Worm (Caenorhabditis elegans): ENCODE measurements around the gene F38B7.3.

The F38B7.3 gene

DNA sequence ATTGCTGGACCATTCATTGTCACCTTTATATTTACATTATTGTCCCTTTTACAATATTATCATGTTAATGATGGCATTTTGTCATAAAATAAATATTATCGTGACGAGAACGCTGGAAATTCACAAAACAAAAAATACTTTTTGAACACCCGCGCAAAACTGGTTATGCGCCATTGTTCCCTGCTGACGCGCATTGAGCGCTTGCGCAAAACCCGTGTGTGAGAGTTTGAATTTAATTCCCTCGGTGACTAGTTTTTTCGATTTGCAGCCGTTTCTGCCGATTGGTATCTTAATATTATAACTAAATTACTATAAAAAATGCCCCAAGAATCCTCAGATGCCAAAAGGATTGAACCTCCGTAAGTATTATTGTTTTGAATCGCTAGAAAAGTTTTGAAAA, 27.5 kb upstream of the F38B7.3 start, which contains the start of gene pafo-1 (continued):
- TF ChIP-seq lin-29 (GFP tag; IDR thresholded peaks at IDR 0.05), result no peak
- TF ChIP-seq nhr-77 (tag; optimal IDR thresholded peaks at IDR 0.05), result peak; percentile 54
- peak; percentile 32 to 75 for TF ChIP-seq daf-16 (GFP tag; optimal IDR thresholded peaks at IDR 0.05)
- TF ChIP-seq daf-16 (tag; optimal IDR thresholded peaks at IDR 0.05), result no peak
- TF ChIP-seq unc-62 (GFP tag; optimal IDR thresholded peaks at IDR 0.05 in 1 of 2), result peak in 1 of 2 experiments; percentile 72
- no peak for TF ChIP-seq unc-62 (tag; optimal IDR thresholded peaks at IDR 0.05)
- peak; percentile 57 for TF ChIP-seq fkh-10 (GFP tag; optimal IDR thresholded peaks at IDR 0.05)
- TF ChIP-seq daf-12 (tag; optimal IDR thresholded peaks at IDR 0.05), result no peak
- TF ChIP-seq daf-8 (GFP tag; IDR thresholded peaks at IDR 0.05), result no peak
- TF ChIP-seq F10B5.3 (tag; optimal IDR thresholded peaks at IDR 0.05), result peak; percentile 73
- 0 out of 2 replicates have a peak, but pooled peaks have one; percentile 9 for TF ChIP-seq lim-7 (GFP tag; IDR thresholded peaks at IDR 0.05)
- no peak for TF ChIP-seq lin-39 (tag; optimal IDR thresholded peaks at IDR 0.05)
- TF ChIP-seq nhr-41 (GFP tag; IDR thresholded peaks at IDR 0.05), result no peak
- peak; percentile 76 for TF ChIP-seq T20F7.1 (GFP tag; optimal IDR thresholded peaks at IDR 0.05)
- peak; percentile 86 for TF ChIP-seq duxl-1 (tag; optimal IDR thresholded peaks at IDR 0.05; ENCODE audit: poor library complexity)
- peak; percentile 73 for TF ChIP-seq F37D6.2 (tag; optimal IDR thresholded peaks at IDR 0.05)
- peak in 1 of 2 experiments; percentile 52 for TF ChIP-seq mdl-1 (tag; optimal IDR thresholded peaks at IDR 0.05)
- peak; percentile 90 for TF ChIP-seq T26A8.4 (GFP tag; IDR thresholded peaks at IDR 0.05)
- no peak for TF ChIP-seq ces-1 (GFP tag; optimal IDR thresholded peaks at IDR 0.05)
- peak; percentile 84 for TF ChIP-seq dmd-6 (GFP tag; IDR thresholded peaks at IDR 0.05)
- TF ChIP-seq ceh-28 (tag; optimal IDR thresholded peaks at IDR 0.05), result no peak
- TF ChIP-seq arid-1 (GFP tag; conservative IDR thresholded peaks at IDR 0.05), result 0 out of 2 replicates have a peak, but pooled peaks have one; percentile 18
- 0 out of 2 replicates have a peak, but pooled peaks have one; percentile 45 for TF ChIP-seq zfp-3 (GFP tag; conservative IDR thresholded peaks at IDR 0.05)
- no peak for TF ChIP-seq ceh-62 (tag; optimal IDR thresholded peaks at IDR 0.05)
- TF ChIP-seq hif-1 (tag; optimal IDR thresholded peaks at IDR 0.05), result peak in 1 of 2 experiments; percentile 45
- TF ChIP-seq nhr-11 (tag; optimal IDR thresholded peaks at IDR 0.05), result peak; percentile 57
- no peak for TF ChIP-seq ceh-44 (GFP tag; IDR thresholded peaks at IDR 0.05)
- peak; percentile 81 for TF ChIP-seq dve-1 (tag; optimal IDR thresholded peaks at IDR 0.05; ENCODE audit: insufficient read depth)
- no peak for TF ChIP-seq gei-8 (GFP tag; optimal IDR thresholded peaks at IDR 0.05)
- peak; percentile 82 for TF ChIP-seq mdt-29 (GFP tag; IDR thresholded peaks at IDR 0.05)
- TF ChIP-seq spr-1 (tag; optimal IDR thresholded peaks at IDR 0.05), result peak; percentile 67
- peak; percentile 46; the same call in 1 of the 2 replicates for TF ChIP-seq madf-9 (GFP tag; conservative IDR thresholded peaks at IDR 0.05)
- TF ChIP-seq lin-15B (tag; optimal IDR thresholded peaks at IDR 0.05), result peak; percentile 9
- no peak for TF ChIP-seq nhr-76 (tag; optimal IDR thresholded peaks at IDR 0.05)
- no peak for TF ChIP-seq snpc-1.2 (GFP tag; IDR thresholded peaks at IDR 0.05)
- TF ChIP-seq hlh-30 (tag; optimal IDR thresholded peaks at IDR 0.05; ENCODE audit: insufficient read depth), result peak; percentile 79
- no peak for TF ChIP-seq zfp-2 (tag; optimal IDR thresholded peaks at IDR 0.05)
- TF ChIP-seq dpl-1 (GFP tag; optimal IDR thresholded peaks at IDR 0.05), result peak; percentile 99
- no peak for TF ChIP-seq Y5F2A.4 (GFP tag; optimal IDR thresholded peaks at IDR 0.05)
- no peak for TF ChIP-seq unc-39 (tag; optimal IDR thresholded peaks at IDR 0.05)
- TF ChIP-seq ctbp-1 (GFP tag; IDR thresholded peaks at IDR 0.05), result peak; percentile 84
- TF ChIP-seq ceh-20 (GFP tag; IDR thresholded peaks at IDR 0.05), result peak; percentile 82
- peak; percentile 96 for TF ChIP-seq aha-1 (tag)
- peak; percentile 75 for TF ChIP-seq nhr-48 (tag; optimal IDR thresholded peaks at IDR 0.05)
- peak; percentile 88 for TF ChIP-seq nhr-6 (tag; optimal IDR thresholded peaks at IDR 0.05)
- TF ChIP-seq lin-13 (GFP tag; optimal IDR thresholded peaks at IDR 0.05), result peak; percentile 75
- peak; percentile 72 for TF ChIP-seq php-3 (GFP tag; IDR thresholded peaks at IDR 0.05)
- 0 out of 2 replicates have a peak, but pooled peaks have one; percentile 46 for TF ChIP-seq egl-43 (GFP tag; IDR thresholded peaks at IDR 0.05)
- 0 out of 2 replicates have a peak, but pooled peaks have one; percentile 31 for TF ChIP-seq D1046.2 (GFP tag; IDR thresholded peaks at IDR 0.05)
- peak; percentile 84 for TF ChIP-seq nhr-42 (GFP tag; IDR thresholded peaks at IDR 0.05)
- peak; percentile 47 for TF ChIP-seq mxl-3 (GFP tag; optimal IDR thresholded peaks at IDR 0.05)

All from whole organism, L4 larva.